Worm (Caenorhabditis elegans) whole organism, mixed stage, embryonic: ENCODE results near the gene C39B5.5.

Experiments
- blmp-1 ChIP-seq: fragments of 150-350 bp; optimal IDR thresholded peaks from 2 replicates; lab custom pipeline; 2014; ENCODE audit warnings: missing biosample characterization, missing genetic modification characterization
- lsy-2 ChIP-seq: fragments of 150-350 bp; optimal IDR thresholded peaks from 2 replicates; lab custom pipeline; 2014; ENCODE audit warnings: missing biosample characterization, missing genetic modification characterization
- snpc-4 ChIP-seq: fragments of 150-350 bp; optimal IDR thresholded peaks from 2 replicates; lab custom pipeline; 2014; ENCODE audit warnings: missing biosample characterization, missing genetic modification characterization
- unc-39 ChIP-seq: fragments of 150-350 bp; optimal IDR thresholded peaks from 2 replicates; lab custom pipeline; 2014; ENCODE audit warnings: missing biosample characterization, missing genetic modification characterization
- unc-62 ChIP-seq: fragments of 150-350 bp; optimal IDR thresholded peaks from 2 replicates; lab custom pipeline; 2014; ENCODE audit warnings: missing biosample characterization, missing genetic modification reagents, missing genetic modification characterization

- no peak for TF ChIP-seq unc-39 (tag; lab: Kevin White, UChicago)
- no peak for TF ChIP-seq snpc-4
- no peak for TF ChIP-seq blmp-1 (tag; lab: Kevin White, UChicago)
- no peak for TF ChIP-seq lsy-2 (tag; lab: Kevin White, UChicago)
- no peak for TF ChIP-seq unc-62 (GFP tag; lab: Kevin White, UChicago)
Observed at ce11 chrIII:2212343-2212742, 4.4 kb downstream of the C39B5.5 start.
